Worm (Caenorhabditis elegans) whole organism, L4/young adult: ENCODE data around the gene ptr-18.

Experiments used
- dao-5 ChIP-seq: sonication (generic microtip); optimal IDR thresholded peaks from 2 replicates; lab custom pipeline; 2016; ENCODE audit warnings: missing genotype, missing genetic modification characterization, moderate library complexity, missing compliant biosample characterization
- him-1 ChIP-seq: sonication (generic microtip); optimal IDR thresholded peaks from 2 replicates; lab custom pipeline; 2016; ENCODE audit warnings: missing genotype, missing genetic modification reagents, missing genetic modification characterization, missing compliant biosample characterization

ce11 chrII:12925551-12925950 is 39.8 kb upstream of the ptr-18 start, which contains the start of gene F58G1.8:
- TF ChIP-seq dao-5 (tag; lab: Kevin White, UChicago), result no peak
- no peak for TF ChIP-seq him-1 (tag; lab: Kevin White, UChicago)
